Worm (Caenorhabditis elegans) whole organism, mixed stage, embryonic: Measurements from ENCODE around the gene nhr-72.

Experiments used
- bed-3 ChIP-seq: fragments of 200-800 bp; sonication (Bioruptor generic); optimal IDR thresholded peaks from 3 replicates; lab custom pipeline; 2018; ENCODE audit warnings: mild to moderate bottlenecking, missing genetic modification characterization, moderate library complexity, missing compliant biosample characterization
- ceh-43 ChIP-seq: fragments of 200-800 bp; sonication (Bioruptor generic); optimal IDR thresholded peaks from 2 replicates; lab custom pipeline; 2018; ENCODE audit warnings: mild to moderate bottlenecking, missing genetic modification characterization, moderate library complexity, missing compliant biosample characterization
- cnd-1 ChIP-seq: fragments of 200-800 bp; sonication (Bioruptor generic); optimal IDR thresholded peaks from 2 replicates; lab custom pipeline; 2018; ENCODE audit warnings: mild to moderate bottlenecking, missing genetic modification characterization, missing compliant biosample characterization
- lin-13 ChIP-seq: fragments of 150-350 bp; optimal IDR thresholded peaks from 2 replicates; lab custom pipeline; 2014; ENCODE audit warnings: missing biosample characterization, missing genetic modification characterization
- lsy-2 ChIP-seq: fragments of 150-350 bp; optimal IDR thresholded peaks from 2 replicates; lab custom pipeline; 2014; ENCODE audit warnings: missing biosample characterization, missing genetic modification characterization
- pha-4 ChIP-seq: fragments of 150-350 bp; optimal IDR thresholded peaks from 2 replicates; lab custom pipeline; 2018; ENCODE audit warnings: missing biosample characterization, missing genetic modification reagents, missing genetic modification characterization
- sem-2 ChIP-seq: fragments of 200-800 bp; sonication (Bioruptor generic); optimal IDR thresholded peaks from 2 replicates; lab custom pipeline; 2018; ENCODE audit warnings: mild to moderate bottlenecking, missing genetic modification characterization, missing compliant biosample characterization
- unc-62 ChIP-seq: fragments of 150-350 bp; optimal IDR thresholded peaks from 2 replicates; lab custom pipeline; 2014; ENCODE audit warnings: missing biosample characterization, missing genetic modification reagents, missing genetic modification characterization

DNA sequence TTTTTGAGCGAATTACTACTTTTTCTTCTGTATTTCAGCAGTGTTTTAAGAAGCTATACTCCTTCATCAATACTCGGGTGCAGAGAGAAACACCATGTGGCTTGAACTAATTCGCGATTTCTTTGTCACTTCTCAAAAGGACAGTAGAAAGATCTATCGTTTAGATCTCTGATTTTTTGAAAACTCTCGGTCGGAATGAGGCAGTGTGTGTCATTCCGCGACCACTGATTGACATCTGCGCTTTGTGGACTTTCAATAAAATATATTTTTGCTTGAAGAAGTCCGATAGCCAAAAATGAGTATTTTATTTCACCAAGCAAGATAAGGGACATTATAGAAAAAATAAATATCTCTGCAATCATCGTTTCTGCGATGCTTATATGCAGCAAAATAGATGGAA lies 11.5 kb upstream of the nhr-72 start:
- TF ChIP-seq pha-4 (tag; lab: Kevin White, UChicago) (no peak), lin-13 (tag; lab: Kevin White, UChicago) (no peak), sem-2 (GFP tag; lab: Kevin White, UChicago) (no peak), lsy-2 (tag; lab: Kevin White, UChicago) (no peak), unc-62 (no peak), bed-3 (no peak), ceh-43 (GFP tag; lab: Kevin White, UChicago) (no peak), cnd-1 (tag; lab: Kevin White, UChicago) (no peak)
